Fruit fly (Drosophila melanogaster) whole organism, adult: Measurements from ENCODE around the gene Ugt35C1.

ENCODE experiments used
- CG7045 ChIP-seq: fragments of 200-800 bp; sonication (Bioruptor generic); optimal IDR thresholded peaks from 2 replicates; lab custom pipeline; 2017; ENCODE audit warnings: missing biosample characterization, mild to moderate bottlenecking, missing genetic modification characterization
- CG7101 ChIP-seq: fragments of 200-800 bp; sonication (Bioruptor generic); optimal IDR thresholded peaks from 2 replicates; lab custom pipeline; 2018; ENCODE audit warnings: missing biosample characterization, mild to moderate bottlenecking, missing genetic modification characterization, moderate library complexity
- bab1 ChIP-seq: fragments of 200-800 bp; sonication (Bioruptor generic); optimal IDR thresholded peaks from 3 replicates; lab custom pipeline; 2019; ENCODE audit warnings: missing biosample characterization, mild to moderate bottlenecking, missing genetic modification characterization, moderate library complexity

DNA sequence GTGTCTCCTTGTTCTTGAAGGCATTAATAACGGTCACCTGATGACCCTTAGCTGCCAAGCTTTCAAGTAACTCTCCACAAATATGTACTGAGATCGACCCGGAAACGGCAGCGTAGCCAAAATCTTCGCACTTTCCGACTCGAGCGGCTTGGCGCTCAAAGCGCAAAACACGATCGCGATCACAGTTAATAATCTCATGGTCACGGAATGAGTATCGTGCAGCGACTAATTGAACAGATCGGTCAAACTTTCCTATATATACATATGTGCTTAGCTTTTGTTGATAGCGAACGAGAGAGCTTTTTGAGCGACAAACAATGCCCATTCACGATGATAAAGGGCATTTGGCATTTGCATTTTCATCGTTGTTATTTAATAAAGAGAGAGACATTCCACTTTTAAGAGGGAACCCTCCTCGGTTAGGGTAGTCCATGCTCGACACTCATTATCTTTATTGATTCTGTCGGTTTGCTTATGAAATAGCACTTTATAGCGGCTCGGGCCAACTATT lies at the start of gene Ugt35C1:
- no peak for TF ChIP-seq CG7101
- no peak for TF ChIP-seq CG7045 (GFP tag; lab: Kevin White, UChicago)
- no peak for TF ChIP-seq bab1 (GFP tag; lab: Kevin White, UChicago)
